Worm (Caenorhabditis elegans): ENCODE measurements around the gene sre-52.

sre-52 gene

ce11 chrII:12342928-12343327 lies 7.4 kb downstream of the sre-52 start:
- no peak for TF ChIP-seq unc-62 (GFP tag; optimal IDR thresholded peaks at IDR 0.05)

ce11 chrII:12343710-12344109 lies 8.2 kb downstream of the sre-52 start:
- TF ChIP-seq unc-62 (GFP tag; optimal IDR thresholded peaks at IDR 0.05) = no peak

- TF ChIP-seq unc-62 (GFP tag; optimal IDR thresholded peaks at IDR 0.05) = no peak
Measured at ce11 chrII:12344787-12345186, 9.3 kb downstream of the sre-52 start, which contains the start of gene C44C11.6. Gene C44C11.6, plus strand, starts transcription at chrII:12344809.

- no peak for TF ChIP-seq unc-62 (GFP tag; optimal IDR thresholded peaks at IDR 0.05)
Measured at ce11 chrII:12346289-12346989, 10.9 kb downstream of the sre-52 start.

ce11 chrII:12348957-12349356 lies 13.4 kb downstream of the sre-52 start:
- TF ChIP-seq unc-62 (GFP tag; optimal IDR thresholded peaks at IDR 0.05) = no peak

ce11 chrII:12349866-12350265 lies 14.3 kb downstream of the sre-52 start:
- no peak for TF ChIP-seq unc-62 (GFP tag; optimal IDR thresholded peaks at IDR 0.05)

- TF ChIP-seq unc-62 (GFP tag; optimal IDR thresholded peaks at IDR 0.05) = no peak
Measured at ce11 chrII:12350737-12351275, 15.3 kb downstream of the sre-52 start.

- TF ChIP-seq unc-62 (GFP tag; optimal IDR thresholded peaks at IDR 0.05) = no peak
Measured at ce11 chrII:12352115-12352514, 16.6 kb downstream of the sre-52 start, which contains the start of gene ras-1. Gene ras-1, minus strand, starts transcription at chrII:12352243.

- no peak for TF ChIP-seq unc-62 (GFP tag; optimal IDR thresholded peaks at IDR 0.05)
Measured at ce11 chrII:12353104-12353503, 17.6 kb downstream of the sre-52 start.

- TF ChIP-seq unc-62 (GFP tag; optimal IDR thresholded peaks at IDR 0.05) = no peak
Measured at ce11 chrII:12353816-12354215, 18.3 kb downstream of the sre-52 start.

- TF ChIP-seq unc-62 (GFP tag; optimal IDR thresholded peaks at IDR 0.05) = no peak
Measured at ce11 chrII:12362262-12362661, 26.7 kb downstream of the sre-52 start.

ce11 chrII:12369202-12369601 lies 33.7 kb downstream of the sre-52 start:
- TF ChIP-seq unc-62 (GFP tag; optimal IDR thresholded peaks at IDR 0.05) = no peak

ce11 chrII:12373921-12374320 lies 38.4 kb downstream of the sre-52 start:
- TF ChIP-seq unc-62 (GFP tag; optimal IDR thresholded peaks at IDR 0.05) = no peak

- TF ChIP-seq unc-62 (GFP tag; optimal IDR thresholded peaks at IDR 0.05) = no peak
Measured at ce11 chrII:12378793-12379192, 43.3 kb downstream of the sre-52 start.

- TF ChIP-seq unc-62 (GFP tag; optimal IDR thresholded peaks at IDR 0.05) = no peak
Measured at ce11 chrII:12379430-12379829, 43.9 kb downstream of the sre-52 start, which contains the start of gene marc-5. Gene marc-5, minus strand, starts transcription at chrII:12379530.

- TF ChIP-seq unc-62 (GFP tag; optimal IDR thresholded peaks at IDR 0.05) = no peak
Measured at ce11 chrII:12380888-12381287, 45.4 kb downstream of the sre-52 start.
